Worm (Caenorhabditis elegans) whole organism, late embryonic: ENCODE measurements around the gene col-120.

ENCODE experiments used
- C38D4.7 ChIP-seq: fragments of 200-800 bp; sonication (Bioruptor generic); optimal IDR thresholded peaks from 2 replicates; lab custom pipeline; 2018; ENCODE audit warnings: mild to moderate bottlenecking, missing genetic modification characterization, moderate library complexity, missing compliant biosample characterization
- F13H6.1 ChIP-seq: sonication (generic microtip); optimal IDR thresholded peaks from 2 replicates; lab custom pipeline; 2016; ENCODE audit warnings: missing genetic modification characterization, missing compliant biosample characterization
- ceh-22 ChIP-seq: sonication (generic microtip); optimal IDR thresholded peaks from 2 replicates; lab custom pipeline; 2017; ENCODE audit warnings: missing biosample characterization, missing genetic modification characterization

ce11 chrIV:9299145-9299544 lies 37.6 kb upstream of the col-120 start, which contains the start of gene F49C12.2:
- TF ChIP-seq C38D4.7 (GFP tag; lab: Kevin White, UChicago) (no peak), ceh-22 (tag; lab: Kevin White, UChicago) (no peak), F13H6.1 (no peak)
